Fruit fly (Drosophila melanogaster) whole organism, embryonic: ENCODE results near the gene CG7367.

Experiments used
- ATbp ChIP-seq: fragments of 200-800 bp; sonication (Bioruptor generic); optimal IDR thresholded peaks from 2 replicates; lab custom pipeline; 2017; ENCODE audit warnings: missing biosample characterization, mild to moderate bottlenecking, missing genetic modification characterization, missing genetic modification reagents
- CG10147 ChIP-seq: fragments of 200-800 bp; sonication (Bioruptor generic); optimal IDR thresholded peaks from 2 replicates; lab custom pipeline; 2019; ENCODE audit warnings: missing biosample characterization, mild to moderate bottlenecking, missing genetic modification characterization, moderate library complexity
- CG10321 ChIP-seq: fragments of 200-800 bp; sonication (Bioruptor generic); IDR thresholded peaks from 2 replicates; pipeline ENCODE4 v1.3.6; 2022; ENCODE audit warnings: missing biosample characterization, missing genetic modification characterization
- CG11696 ChIP-seq: fragments of 200-800 bp; sonication (Bioruptor generic); IDR thresholded peaks from 2 replicates; pipeline ENCODE4 v1.3.6; 2022; ENCODE audit warnings: missing biosample characterization, missing genetic modification characterization
- CG12299 ChIP-seq: fragments of 200-800 bp; sonication (Bioruptor generic); optimal IDR thresholded peaks from 2 replicates; lab custom pipeline; 2018; ENCODE audit warnings: missing biosample characterization, mild to moderate bottlenecking, missing genetic modification characterization
- CG12744 ChIP-seq: fragments of 200-800 bp; sonication (Bioruptor generic); optimal IDR thresholded peaks from 2 replicates; lab custom pipeline; 2016; ENCODE audit warnings: missing biosample characterization, missing genetic modification characterization
- CG14965 ChIP-seq: fragments of 200-800 bp; sonication (Bioruptor generic); optimal IDR thresholded peaks from 2 replicates; lab custom pipeline; 2016; ENCODE audit warnings: missing biosample characterization, missing genetic modification characterization, borderline replicate concordance
- CG17186 ChIP-seq: fragments of 200-800 bp; sonication (Bioruptor generic); optimal IDR thresholded peaks from 3 replicates; lab custom pipeline; 2017; ENCODE audit warnings: missing biosample characterization, missing genetic modification reagents, missing genetic modification characterization
- CG30403 ChIP-seq: fragments of 200-800 bp; sonication (Bioruptor generic); optimal IDR thresholded peaks from 3 replicates; lab custom pipeline; 2016; ENCODE audit warnings: missing biosample characterization, missing genetic modification characterization
- CG30431 ChIP-seq: fragments of 200-800 bp; sonication (Bioruptor generic); optimal IDR thresholded peaks from 2 replicates; lab custom pipeline; 2017; ENCODE audit warnings: missing biosample characterization, missing genetic modification characterization
- CG31388 ChIP-seq: fragments of 200-800 bp; sonication (Bioruptor generic); optimal IDR thresholded peaks from 2 replicates; lab custom pipeline; 2016; ENCODE audit warnings: missing biosample characterization, missing genetic modification characterization
- CG32767 ChIP-seq: fragments of 200-800 bp; sonication (Bioruptor generic); IDR thresholded peaks from 2 replicates; pipeline ENCODE4 v1.3.6; 2022; ENCODE audit warnings: missing biosample characterization, missing genetic modification characterization
- CG34224 ChIP-seq: fragments of 200-800 bp; sonication (Bioruptor generic); IDR thresholded peaks from 3 replicates; pipeline ENCODE4 v1.3.6; 2022; ENCODE audit warnings: missing biosample characterization, missing genetic modification characterization; ENCODE audit not compliant: partially characterized antibody
- CG34422 ChIP-seq: fragments of 200-800 bp; sonication (Bioruptor generic); IDR thresholded peaks from 3 replicates; pipeline ENCODE4 v1.3.6; 2022; ENCODE audit warnings: missing biosample characterization, missing genetic modification characterization
- CG4328 ChIP-seq: fragments of 200-800 bp; sonication (Bioruptor generic); optimal IDR thresholded peaks from 3 replicates; lab custom pipeline; 2017; ENCODE audit warnings: missing biosample characterization, missing genetic modification reagents, missing genetic modification characterization
- CG4707 ChIP-seq: fragments of 200-800 bp; sonication (Bioruptor generic); optimal IDR thresholded peaks from 2 replicates; lab custom pipeline; 2018; ENCODE audit warnings: missing biosample characterization, mild to moderate bottlenecking, missing genetic modification characterization, moderate library complexity
- CG6654 ChIP-seq: fragments of 200-800 bp; sonication (Bioruptor generic); optimal IDR thresholded peaks from 2 replicates; lab custom pipeline; 2017; ENCODE audit warnings: missing biosample characterization, mild to moderate bottlenecking, missing genetic modification characterization
- CG7372 ChIP-seq: fragments of 200-800 bp; sonication (Bioruptor generic); IDR thresholded peaks from 2 replicates; pipeline ENCODE4 v1.3.6; 2022; ENCODE audit warnings: missing biosample characterization, missing genetic modification characterization
- CG8281 ChIP-seq: fragments of 200-800 bp; sonication (Bioruptor generic); optimal IDR thresholded peaks from 2 replicates; lab custom pipeline; 2018; ENCODE audit warnings: missing biosample characterization, mild to moderate bottlenecking, missing genetic modification characterization, moderate library complexity
- CG8388 ChIP-seq: fragments of 200-800 bp; sonication (Bioruptor generic); optimal IDR thresholded peaks from 2 replicates; lab custom pipeline; 2019; ENCODE audit warnings: missing biosample characterization, mild to moderate bottlenecking, missing genetic modification characterization, moderate library complexity
- CG9797 ChIP-seq: fragments of 200-800 bp; sonication (Bioruptor generic); optimal IDR thresholded peaks from 3 replicates; lab custom pipeline; 2018; ENCODE audit warnings: missing biosample characterization, mild to moderate bottlenecking, missing genetic modification characterization
- CkIIα-i1 ChIP-seq: fragments of 200-800 bp; sonication (Bioruptor generic); IDR thresholded peaks from 2 replicates; pipeline ENCODE4 v1.3.6; 2022; ENCODE audit warnings: missing biosample characterization, missing genetic modification characterization
- D19A ChIP-seq: fragments of 200-800 bp; optimal IDR thresholded peaks from 3 replicates; lab custom pipeline; 2019; ENCODE audit warnings: missing biosample characterization, mild to moderate bottlenecking, missing genetic modification characterization, moderate library complexity
- Dad ChIP-seq: fragments of 200-800 bp; sonication (Bioruptor generic); optimal IDR thresholded peaks from 3 replicates; lab custom pipeline; 2016; ENCODE audit warnings: missing biosample characterization, missing genetic modification characterization
- Dip2 ChIP-seq: fragments of 200-800 bp; sonication (Bioruptor generic); IDR thresholded peaks from 2 replicates; pipeline ENCODE4 v1.3.6; 2022; ENCODE audit warnings: missing biosample characterization, missing genetic modification characterization
- HmgZ ChIP-seq: fragments of 200-800 bp; sonication (Bioruptor generic); optimal IDR thresholded peaks from 2 replicates; lab custom pipeline; 2018; ENCODE audit warnings: missing biosample characterization, mild to moderate bottlenecking, missing genetic modification characterization
- Lpt ChIP-seq: fragments of >200 bp; optimal IDR thresholded peaks from 2 replicates; lab custom pipeline; 2018; ENCODE audit warnings: missing biosample characterization, missing genetic modification characterization
- Nf-YA ChIP-seq: fragments of 200-800 bp; sonication (Bioruptor generic); IDR thresholded peaks from 2 replicates; pipeline ENCODE4 v1.3.6; 2022; ENCODE audit warnings: missing biosample characterization, missing genetic modification characterization
- Xrp1 ChIP-seq: fragments of 200-800 bp; sonication (Bioruptor generic); IDR thresholded peaks from 2 replicates; pipeline ENCODE4 v1.3.6; 2022; ENCODE audit warnings: missing biosample characterization, missing genetic modification characterization
- ara ChIP-seq: fragments of 200-800 bp; sonication (Bioruptor generic); IDR thresholded peaks from 2 replicates; pipeline ENCODE4 v1.3.6; 2022; ENCODE audit warnings: missing biosample characterization, missing genetic modification characterization
- az2 ChIP-seq: fragments of 200-800 bp; sonication (Bioruptor generic); optimal IDR thresholded peaks from 3 replicates; lab custom pipeline; 2016; ENCODE audit warnings: missing biosample characterization, missing genetic modification characterization
- bbx ChIP-seq: fragments of 200-800 bp; sonication (Bioruptor generic); IDR thresholded peaks from 2 replicates; pipeline ENCODE4 v1.3.6; 2022; ENCODE audit warnings: missing biosample characterization, missing genetic modification characterization; ENCODE audit not compliant: partially characterized antibody
- ci ChIP-seq: fragments of 200-800 bp; sonication (Bioruptor generic); IDR thresholded peaks from 3 replicates; pipeline ENCODE4 v1.3.6; 2022; ENCODE audit warnings: missing biosample characterization, missing genetic modification characterization
- crc ChIP-seq: fragments of 200-800 bp; sonication (Bioruptor generic); optimal IDR thresholded peaks from 2 replicates; lab custom pipeline; 2016; ENCODE audit warnings: missing biosample characterization, missing genetic modification characterization
- dati ChIP-seq: fragments of 200-800 bp; sonication (Bioruptor generic); IDR thresholded peaks from 2 replicates; pipeline ENCODE4 v1.3.6; 2022; ENCODE audit warnings: missing biosample characterization, missing genetic modification characterization
- fu2 ChIP-seq: fragments of 200-800 bp; sonication (Bioruptor generic); optimal IDR thresholded peaks from 2 replicates; lab custom pipeline; 2016; ENCODE audit warnings: missing biosample characterization, missing genetic modification characterization
- hth ChIP-seq: fragments of >200 bp; optimal IDR thresholded peaks from 2 replicates; lab custom pipeline; 2017; ENCODE audit warnings: inconsistent platforms
- ind ChIP-seq: fragments of 200-800 bp; sonication (Bioruptor generic); optimal IDR thresholded peaks from 3 replicates; lab custom pipeline; 2016; ENCODE audit warnings: missing biosample characterization, missing genetic modification characterization
- lola ChIP-seq, 3 experiments: fragments of >200 bp in 2 of 3; fragments of 200-800 bp in 1 of 3; sonication (Bioruptor generic) in 1 of 3; optimal IDR thresholded peaks; 2 replicates each; lab custom pipeline; 2017 to 2019; ENCODE audit warnings: missing biosample characterization in 3 of 3, missing genetic modification characterization in 3 of 3, mild to moderate bottlenecking in 1 of 3, moderate library complexity in 1 of 3
- org-1 ChIP-seq: fragments of 200-800 bp; sonication (Bioruptor generic); optimal IDR thresholded peaks from 2 replicates; lab custom pipeline; 2017; ENCODE audit warnings: missing biosample characterization, missing genetic modification characterization
- phol ChIP-seq: fragments of 200-800 bp; sonication (Bioruptor generic); optimal IDR thresholded peaks from 3 replicates; lab custom pipeline; 2018; ENCODE audit warnings: missing biosample characterization, mild to moderate bottlenecking, missing genetic modification characterization, moderate library complexity
- prd ChIP-seq, 3 experiments: fragments of >200 bp in 2 of 3; fragments of 200-800 bp in 1 of 3; sonication (Bioruptor generic) in 1 of 3; optimal IDR thresholded peaks in 2 of 3; IDR thresholded peaks in 1 of 3; 2 replicates in 2 of 3; 3 replicates in 1 of 3; pipeline versions ENCODE4 v1.3.6 to Lab custom; 2017 to 2022; ENCODE audit warnings: missing biosample characterization in 1 of 3, missing genetic modification characterization in 1 of 3
- pros ChIP-seq: fragments of 200-800 bp; sonication (Bioruptor generic); optimal IDR thresholded peaks from 3 replicates; lab custom pipeline; 2019; ENCODE audit warnings: missing biosample characterization, mild to moderate bottlenecking, missing genetic modification characterization, moderate library complexity
- repo ChIP-seq: fragments of 200-800 bp; sonication (Bioruptor generic); optimal IDR thresholded peaks from 2 replicates; lab custom pipeline; 2016; ENCODE audit warnings: missing biosample characterization, missing genetic modification characterization
- stwl ChIP-seq: fragments of 200-800 bp; sonication (Bioruptor generic); optimal IDR thresholded peaks from 3 replicates; lab custom pipeline; 2018; ENCODE audit warnings: missing biosample characterization, mild to moderate bottlenecking, missing genetic modification characterization, moderate library complexity
- trem ChIP-seq: fragments of 200-800 bp; optimal IDR thresholded peaks from 3 replicates; lab custom pipeline; 2019; ENCODE audit warnings: missing biosample characterization, mild to moderate bottlenecking, missing genetic modification characterization, moderate library complexity
- tx ChIP-seq: fragments of 200-800 bp; sonication (Bioruptor generic); optimal IDR thresholded peaks from 2 replicates; lab custom pipeline; 2016; ENCODE audit warnings: missing biosample characterization, missing genetic modification characterization
- usp ChIP-seq: fragments of >200 bp; optimal IDR thresholded peaks from 2 replicates; lab custom pipeline; 2017; ENCODE audit warnings: missing biosample characterization, missing genetic modification characterization
- wdn ChIP-seq: fragments of 200-800 bp; sonication (Bioruptor generic); IDR thresholded peaks from 2 replicates; pipeline ENCODE4 v1.3.6; 2022; ENCODE audit warnings: missing biosample characterization, missing genetic modification characterization

CG7367 gene

dm6 chr2L:8010602-8011455 lies 28.8 kb downstream of the CG7367 start, which contains the start of the genes Glyat and Tg (continued):
- no peak for TF ChIP-seq dati (GFP tag; lab: Robert Waterston, UW)
- no peak for TF ChIP-seq CG12299 (tag; lab: Kevin White, UChicago)
- TF ChIP-seq lola (GFP tag; optimal IDR thresholded peaks at IDR 0.05; lab: Kevin White, UChicago): no peak
- TF ChIP-seq bbx (GFP tag; lab: Robert Waterston, UW): peak; percentile 48; the same call in 1 of the 2 replicates
- TF ChIP-seq CG11696: no peak
- no peak for TF ChIP-seq az2 (GFP tag; lab: Kevin White, UChicago)
- TF ChIP-seq CG10321 (GFP tag; lab: Robert Waterston, UW): 0 out of 2 replicates have a peak, but pooled peaks have one; percentile 8
- TF ChIP-seq CG9797 (GFP tag; lab: Kevin White, UChicago): no peak
- no peak for TF ChIP-seq pros
- TF ChIP-seq usp (GFP tag; lab: Kevin White, UChicago): no peak
- no peak for TF ChIP-seq Nf-YA
- TF ChIP-seq CG6654 (GFP tag; lab: Kevin White, UChicago): no peak
- no peak for TF ChIP-seq Dad (GFP tag; lab: Kevin White, UChicago)
- TF ChIP-seq ind (GFP tag; lab: Kevin White, UChicago): no peak
- no peak for TF ChIP-seq trem (tag; lab: Kevin White, UChicago)
- TF ChIP-seq CG8388 (GFP tag; lab: Kevin White, UChicago): no peak
- TF ChIP-seq ATbp (GFP tag; lab: Kevin White, UChicago): no peak
- no peak for TF ChIP-seq CG30431 (GFP tag; lab: Kevin White, UChicago)
- no peak for TF ChIP-seq CG10147
- TF ChIP-seq fu2 (GFP tag; lab: Kevin White, UChicago): no peak
- no peak for TF ChIP-seq tx (GFP tag; lab: Kevin White, UChicago)
- TF ChIP-seq wdn (GFP tag; lab: Robert Waterston, UW): 0 out of 2 replicates have a peak, but pooled peaks have one; percentile 18
- TF ChIP-seq CG17186 (GFP tag; lab: Kevin White, UChicago): no peak
- peak; percentile 15 for TF ChIP-seq phol
- no peak for TF ChIP-seq ara (GFP tag; lab: Robert Waterston, UW)
- TF ChIP-seq CG12744 (GFP tag; lab: Kevin White, UChicago): no peak
- TF ChIP-seq Lpt (GFP tag; lab: Kevin White, UChicago): no peak
- TF ChIP-seq CG4328 (GFP tag; lab: Kevin White, UChicago): no peak
- TF ChIP-seq CkIIα-i1 (GFP tag; lab: Robert Waterston, UW): no peak
- TF ChIP-seq prd (optimal IDR thresholded peaks at IDR 0.05; lab: Kevin White, UChicago): no peak
- TF ChIP-seq prd (GFP tag; IDR thresholded peaks at IDR 0.05; lab: Robert Waterston, UW): peak; percentile 28; the same call in 1 of the 3 replicates
- no peak for TF ChIP-seq CG32767 (GFP tag; lab: Robert Waterston, UW)
- peak; percentile 21 for TF ChIP-seq HmgZ (tag; lab: Kevin White, UChicago)
- peak; percentile 20 for TF ChIP-seq CG30403 (GFP tag; lab: Kevin White, UChicago)
- peak; percentile 50; the same call in 2 of the 3 replicates for TF ChIP-seq ci
- no peak for TF ChIP-seq repo
- TF ChIP-seq hth (lab: Kevin White, UChicago): no peak
- TF ChIP-seq crc (GFP tag; lab: Kevin White, UChicago): no peak
- TF ChIP-seq D19A: peak; percentile 1
- TF ChIP-seq stwl: no peak
- TF ChIP-seq CG34422 (GFP tag; lab: Robert Waterston, UW): 0 out of 3 replicates have a peak, but pooled peaks have one; percentile 33
- no peak for TF ChIP-seq org-1 (GFP tag; lab: Kevin White, UChicago)
- 0 out of 2 replicates have a peak, but pooled peaks have one; percentile 22 for TF ChIP-seq Xrp1
- TF ChIP-seq CG31388 (GFP tag; lab: Kevin White, UChicago): no peak
- no peak for TF ChIP-seq CG8281 (tag; lab: Kevin White, UChicago)
- TF ChIP-seq CG34224 (GFP tag; lab: Robert Waterston, UW): peak; percentile 66; the same call in 2 of the 3 replicates
- peak; percentile 27; the same call in 1 of the 2 replicates for TF ChIP-seq CG7372
- no peak for TF ChIP-seq CG14965 (GFP tag; lab: Kevin White, UChicago)
- no peak for TF ChIP-seq CG4707 (GFP tag; lab: Kevin White, UChicago)
- TF ChIP-seq Dip2 (GFP tag; lab: Robert Waterston, UW): no peak
